Worm (Caenorhabditis elegans) whole organism, L4/young adult: Measurements from ENCODE around the gene cubn-1.

ENCODE experiments used
- W03F9.2 ChIP-seq: fragments of 150-350 bp; optimal IDR thresholded peaks from 2 replicates; lab custom pipeline; 2014; ENCODE audit warnings: missing biosample characterization, missing genetic modification characterization
- dao-5 ChIP-seq: sonication (generic microtip); optimal IDR thresholded peaks from 2 replicates; lab custom pipeline; 2016; ENCODE audit warnings: missing genotype, missing genetic modification characterization, moderate library complexity, missing compliant biosample characterization
- him-1 ChIP-seq: sonication (generic microtip); optimal IDR thresholded peaks from 2 replicates; lab custom pipeline; 2016; ENCODE audit warnings: missing genotype, missing genetic modification reagents, missing genetic modification characterization, missing compliant biosample characterization

- TF ChIP-seq him-1 (tag; lab: Kevin White, UChicago) = no peak
- TF ChIP-seq dao-5 = no peak
- TF ChIP-seq W03F9.2 (tag; lab: Kevin White, UChicago) = no peak
Measured at ce11 chrV:12612118-12612517, 989 bp downstream of the cubn-1 start, which contains the start of gene cyc-2.2.
